Fruit fly (Drosophila melanogaster) whole organism, embryonic: ENCODE results near the gene CG31548.

ENCODE experiments used
- Ada2b ChIP-seq: fragments of 200-800 bp; sonication (Bioruptor generic); IDR thresholded peaks from 2 replicates; pipeline ENCODE4 v1.3.6; 2022; ENCODE audit warnings: missing biosample characterization, missing genetic modification characterization
- Awh ChIP-seq: fragments of 200-800 bp; sonication (Bioruptor generic); IDR thresholded peaks from 2 replicates; pipeline ENCODE4, ENCODE4 v1.3.6; 2022; ENCODE audit warnings: missing biosample characterization, missing genetic modification characterization
- Bdp1 ChIP-seq: fragments of 200-800 bp; sonication (Bioruptor generic); optimal IDR thresholded peaks from 3 replicates; lab custom pipeline; 2016; ENCODE audit warnings: missing biosample characterization, missing genetic modification characterization
- Bgb ChIP-seq: fragments of 200-800 bp; sonication (Bioruptor generic); IDR thresholded peaks from 2 replicates; pipeline ENCODE4 v1.3.6; 2022; ENCODE audit warnings: missing biosample characterization, missing genetic modification characterization; ENCODE audit not compliant: partially characterized antibody
- Bteb2 ChIP-seq: fragments of 200-800 bp; sonication (Bioruptor generic); optimal IDR thresholded peaks from 2 replicates; lab custom pipeline; 2016; ENCODE audit warnings: missing biosample characterization, missing genetic modification characterization
- C15 ChIP-seq: fragments of 200-800 bp; sonication (Bioruptor generic); IDR thresholded peaks from 3 replicates; pipeline ENCODE4 v1.3.6; 2022; ENCODE audit warnings: missing biosample characterization, missing genetic modification characterization
- CG10321 ChIP-seq: fragments of 200-800 bp; sonication (Bioruptor generic); IDR thresholded peaks from 2 replicates; pipeline ENCODE4 v1.3.6; 2022; ENCODE audit warnings: missing biosample characterization, missing genetic modification characterization
- CG10959 ChIP-seq: fragments of 200-800 bp; sonication (Bioruptor generic); IDR thresholded peaks from 2 replicates; pipeline ENCODE4 v1.3.6; 2022; ENCODE audit warnings: missing biosample characterization, missing genetic modification characterization
- CG11085 ChIP-seq: fragments of 200-800 bp; sonication (Bioruptor generic); IDR thresholded peaks from 2 replicates; pipeline ENCODE4 v1.3.6; 2022; ENCODE audit warnings: missing biosample characterization, missing genetic modification characterization
- CG11398 ChIP-seq: fragments of 200-800 bp; sonication (Bioruptor generic); optimal IDR thresholded peaks from 2 replicates; lab custom pipeline; 2016; ENCODE audit warnings: missing biosample characterization, missing genetic modification characterization
- CG12219 ChIP-seq: fragments of 200-800 bp; sonication (Bioruptor generic); optimal IDR thresholded peaks from 3 replicates; lab custom pipeline; 2018; ENCODE audit warnings: missing biosample characterization, mild to moderate bottlenecking, missing genetic modification characterization
- CG12299 ChIP-seq: fragments of 200-800 bp; sonication (Bioruptor generic); optimal IDR thresholded peaks from 2 replicates; lab custom pipeline; 2018; ENCODE audit warnings: missing biosample characterization, mild to moderate bottlenecking, missing genetic modification characterization
- CG14441 ChIP-seq: fragments of 200-800 bp; sonication (Bioruptor generic); IDR thresholded peaks from 2 replicates; pipeline ENCODE4 v1.3.6; 2022; ENCODE audit warnings: missing biosample characterization, missing genetic modification characterization
- CG16813 ChIP-seq: fragments of 200-800 bp; sonication (Bioruptor generic); IDR thresholded peaks from 3 replicates; pipeline ENCODE4 v1.3.6; 2022; ENCODE audit warnings: missing biosample characterization, missing genetic modification characterization; ENCODE audit not compliant: partially characterized antibody
- CG17912 ChIP-seq: fragments of 200-800 bp; sonication (Bioruptor generic); optimal IDR thresholded peaks from 2 replicates; lab custom pipeline; 2018; ENCODE audit warnings: missing biosample characterization, mild to moderate bottlenecking, missing genetic modification characterization
- CG4730 ChIP-seq: fragments of 200-800 bp; sonication (Bioruptor generic); IDR thresholded peaks from 2 replicates; pipeline ENCODE4 v1.3.6; 2022; ENCODE audit warnings: missing biosample characterization, missing genetic modification characterization
- CG5245 ChIP-seq: fragments of 200-800 bp; sonication (Bioruptor generic); optimal IDR thresholded peaks from 3 replicates; lab custom pipeline; 2016; ENCODE audit warnings: missing biosample characterization, missing genetic modification characterization
- CG8944 ChIP-seq: fragments of 200-800 bp; sonication (Bioruptor generic); optimal IDR thresholded peaks from 3 replicates; lab custom pipeline; 2016; ENCODE audit warnings: missing biosample characterization, missing genetic modification characterization
- CG9437 ChIP-seq: fragments of 200-800 bp; sonication (Bioruptor generic); optimal IDR thresholded peaks from 2 replicates; lab custom pipeline; 2018; ENCODE audit warnings: missing biosample characterization, mild to moderate bottlenecking, missing genetic modification characterization
- CG9609 ChIP-seq: fragments of 200-800 bp; sonication (Bioruptor generic); optimal IDR thresholded peaks from 3 replicates; lab custom pipeline; 2016; ENCODE audit warnings: missing biosample characterization, missing genetic modification characterization
- D19B ChIP-seq: fragments of 200-800 bp; sonication (Bioruptor generic); optimal IDR thresholded peaks from 2 replicates; lab custom pipeline; 2017; ENCODE audit warnings: missing biosample characterization, mild to moderate bottlenecking, missing genetic modification characterization
- Dad ChIP-seq: fragments of 200-800 bp; sonication (Bioruptor generic); optimal IDR thresholded peaks from 3 replicates; lab custom pipeline; 2016; ENCODE audit warnings: missing biosample characterization, missing genetic modification characterization
- Fer3 ChIP-seq: fragments of 200-800 bp; sonication (Bioruptor generic); optimal IDR thresholded peaks from 2 replicates; lab custom pipeline; 2018; ENCODE audit warnings: missing biosample characterization, mild to moderate bottlenecking, missing genetic modification characterization, moderate library complexity
- Gsc ChIP-seq: fragments of 200-800 bp; sonication (Bioruptor generic); IDR thresholded peaks from 2 replicates; pipeline ENCODE4 v1.3.6; 2022; ENCODE audit warnings: missing biosample characterization, missing genetic modification characterization
- Hand ChIP-seq: fragments of 200-800 bp; sonication (Bioruptor generic); optimal IDR thresholded peaks from 2 replicates; lab custom pipeline; 2017; ENCODE audit warnings: mild to moderate bottlenecking, missing biosample characterization, missing genetic modification reagents, missing genetic modification characterization
- NK7.1 ChIP-seq: fragments of 200-800 bp; sonication (Bioruptor generic); optimal IDR thresholded peaks from 3 replicates; lab custom pipeline; 2016; ENCODE audit warnings: missing biosample characterization, missing genetic modification characterization
- Spps ChIP-seq: fragments of 200-800 bp; sonication (Bioruptor generic); optimal IDR thresholded peaks from 2 replicates; lab custom pipeline; 2018; ENCODE audit warnings: missing biosample characterization, mild to moderate bottlenecking, missing genetic modification characterization
- Ssrp ChIP-seq: fragments of 200-800 bp; sonication (Bioruptor generic); optimal IDR thresholded peaks from 2 replicates; lab custom pipeline; 2018; ENCODE audit warnings: missing biosample characterization, mild to moderate bottlenecking, missing genetic modification characterization, moderate library complexity
- aop ChIP-seq: fragments of 200-800 bp; sonication (Bioruptor generic); IDR thresholded peaks from 2 replicates; pipeline ENCODE4 v1.3.6; 2022; ENCODE audit warnings: missing biosample characterization, missing genetic modification characterization
- ap ChIP-seq: fragments of 200-800 bp; sonication (Bioruptor generic); IDR thresholded peaks from 2 replicates; pipeline ENCODE4 v1.3.6; 2022; ENCODE audit warnings: missing biosample characterization, missing genetic modification characterization
- bigmax ChIP-seq: fragments of 200-800 bp; sonication (Bioruptor generic); optimal IDR thresholded peaks from 2 replicates; lab custom pipeline; 2018; ENCODE audit warnings: missing biosample characterization, mild to moderate bottlenecking, missing genetic modification characterization
- eve ChIP-seq, 2 experiments: fragments of >200 bp; optimal IDR thresholded peaks; 2 replicates each; lab custom pipeline; 2017; ENCODE audit warnings: missing biosample characterization in 2 of 2, missing genetic modification characterization in 2 of 2
- ham ChIP-seq: fragments of 200-800 bp; sonication (Bioruptor generic); IDR thresholded peaks from 2 replicates; pipeline ENCODE4 v1.3.6; 2022; ENCODE audit warnings: missing biosample characterization, missing genetic modification characterization
- hbn ChIP-seq: fragments of 200-800 bp; sonication (Bioruptor generic); IDR thresholded peaks from 2 replicates; pipeline ENCODE4 v1.3.6; 2022; ENCODE audit warnings: missing biosample characterization, missing genetic modification characterization; ENCODE audit not compliant: partially characterized antibody
- hth ChIP-seq: fragments of >200 bp; optimal IDR thresholded peaks from 2 replicates; lab custom pipeline; 2017; ENCODE audit warnings: inconsistent platforms
- ind ChIP-seq: fragments of 200-800 bp; sonication (Bioruptor generic); optimal IDR thresholded peaks from 3 replicates; lab custom pipeline; 2016; ENCODE audit warnings: missing biosample characterization, missing genetic modification characterization
- odd ChIP-seq: fragments of 200-800 bp; sonication (Bioruptor generic); optimal IDR thresholded peaks from 2 replicates; lab custom pipeline; 2017; ENCODE audit warnings: missing biosample characterization, mild to moderate bottlenecking, missing genetic modification characterization
- p53 ChIP-seq: fragments of 200-800 bp; sonication (Bioruptor generic); optimal IDR thresholded peaks from 2 replicates; lab custom pipeline; 2016; ENCODE audit warnings: missing biosample characterization, missing genetic modification characterization
- prd ChIP-seq, 3 experiments: fragments of >200 bp in 2 of 3; fragments of 200-800 bp in 1 of 3; sonication (Bioruptor generic) in 1 of 3; optimal IDR thresholded peaks in 2 of 3; IDR thresholded peaks in 1 of 3; 2 replicates in 2 of 3; 3 replicates in 1 of 3; pipeline versions ENCODE4 v1.3.6 to Lab custom; 2017 to 2022; ENCODE audit warnings: missing biosample characterization in 1 of 3, missing genetic modification characterization in 1 of 3
- psq ChIP-seq: fragments of 200-800 bp; sonication (Bioruptor generic); optimal IDR thresholded peaks from 2 replicates; lab custom pipeline; 2017; ENCODE audit warnings: missing biosample characterization, missing genetic modification characterization
- ro ChIP-seq: fragments of 200-800 bp; sonication (Bioruptor generic); IDR thresholded peaks from 2 replicates; pipeline ENCODE4 v1.3.6; 2022; ENCODE audit warnings: missing biosample characterization, missing genetic modification characterization
- sens ChIP-seq: fragments of 200-800 bp; sonication (Bioruptor generic); peaks from one replicate; lab custom pipeline; 2016; ENCODE audit warnings: missing biosample characterization, missing genetic modification characterization
- shn ChIP-seq: fragments of 200-800 bp; sonication (Bioruptor generic); optimal IDR thresholded peaks from 3 replicates; lab custom pipeline; 2016; ENCODE audit warnings: missing biosample characterization, missing genetic modification characterization
- sisA ChIP-seq: fragments of 200-800 bp; sonication (Bioruptor generic); IDR thresholded peaks from 2 replicates; pipeline ENCODE4 v1.3.6; 2022; ENCODE audit warnings: missing biosample characterization, missing genetic modification characterization
- slp2 ChIP-seq: fragments of 200-800 bp; sonication (Bioruptor generic); optimal IDR thresholded peaks from 2 replicates; lab custom pipeline; 2016; ENCODE audit warnings: missing biosample characterization, missing genetic modification characterization
- ssp ChIP-seq: fragments of 200-800 bp; sonication (Bioruptor generic); IDR thresholded peaks from 2 replicates; pipeline ENCODE4 v1.3.6; 2022; ENCODE audit warnings: missing biosample characterization, missing genetic modification characterization
- tio ChIP-seq: fragments of 200-800 bp; sonication (Bioruptor generic); optimal IDR thresholded peaks from 2 replicates; lab custom pipeline; 2017; ENCODE audit warnings: missing biosample characterization, missing genetic modification characterization, inconsistent platforms
- tup ChIP-seq: fragments of 200-800 bp; sonication (Bioruptor generic); optimal IDR thresholded peaks from 2 replicates; lab custom pipeline; 2016; ENCODE audit warnings: missing biosample characterization, mild to moderate bottlenecking, missing genetic modification characterization, moderate library complexity
- tx ChIP-seq: fragments of 200-800 bp; sonication (Bioruptor generic); optimal IDR thresholded peaks from 2 replicates; lab custom pipeline; 2016; ENCODE audit warnings: missing biosample characterization, missing genetic modification characterization
- vnd ChIP-seq: fragments of 200-800 bp; sonication (Bioruptor generic); IDR thresholded peaks from 3 replicates; pipeline ENCODE4 v1.3.6; 2022; ENCODE audit warnings: missing biosample characterization, missing genetic modification characterization; ENCODE audit not compliant: partially characterized antibody
- wdn ChIP-seq: fragments of 200-800 bp; sonication (Bioruptor generic); IDR thresholded peaks from 2 replicates; pipeline ENCODE4 v1.3.6; 2022; ENCODE audit warnings: missing biosample characterization, missing genetic modification characterization

The CG31548 gene

dm6 chr3R:5660198-5660893 lies 23.7 kb upstream of the CG31548 start, which contains the start of gene Wdr33 (continued):
- TF ChIP-seq psq, result no peak
- peak; percentile 0 for TF ChIP-seq Fer3 (tag; lab: Kevin White, UChicago)
- no peak for TF ChIP-seq Awh (GFP tag; lab: Robert Waterston, UW)
- no peak for TF ChIP-seq tio (GFP tag; lab: Kevin White, UChicago)
- peak; percentile 26; the same call in 1 of the 2 replicates for TF ChIP-seq CG14441 (GFP tag; lab: Robert Waterston, UW)
- no peak for TF ChIP-seq Dad (GFP tag; lab: Kevin White, UChicago)
- TF ChIP-seq aop (GFP tag; lab: Robert Waterston, UW), result no peak
- peak; percentile 15 for TF ChIP-seq Bteb2 (GFP tag; lab: Kevin White, UChicago)
- TF ChIP-seq tx, result no peak
- no peak for TF ChIP-seq Bdp1
- no peak for TF ChIP-seq Spps (tag; lab: Kevin White, UChicago)
- TF ChIP-seq Hand (GFP tag; lab: Kevin White, UChicago), result no peak
- TF ChIP-seq CG8944, result no peak
- TF ChIP-seq slp2 (GFP tag; lab: Kevin White, UChicago), result no peak
- no peak for TF ChIP-seq shn (GFP tag; lab: Kevin White, UChicago)
- no peak for TF ChIP-seq CG12299 (tag; lab: Kevin White, UChicago)
- TF ChIP-seq Ssrp (tag; lab: Kevin White, UChicago), result peak; percentile 54
- TF ChIP-seq sens (GFP tag; lab: Kevin White, UChicago), result peak; percentile 77
- peak; percentile 88 for TF ChIP-seq vnd (GFP tag; lab: Robert Waterston, UW)
- TF ChIP-seq sisA (GFP tag; lab: Robert Waterston, UW), result peak; percentile 25; the same call in 1 of the 2 replicates
- no peak for TF ChIP-seq wdn
- TF ChIP-seq CG9609 (GFP tag; lab: Kevin White, UChicago), result no peak
- TF ChIP-seq hth (lab: Kevin White, UChicago), result no peak
- no peak for TF ChIP-seq tup (GFP tag; lab: Kevin White, UChicago)
- no peak for TF ChIP-seq ro
- no peak for TF ChIP-seq CG12219 (GFP tag; lab: Kevin White, UChicago)
- no peak for TF ChIP-seq p53
- TF ChIP-seq CG10959 (GFP tag; lab: Robert Waterston, UW), result no peak
- TF ChIP-seq Bgb (GFP tag; lab: Robert Waterston, UW), result peak; percentile 83
- TF ChIP-seq ap, result no peak
- TF ChIP-seq odd, result no peak
- TF ChIP-seq CG5245 (GFP tag; lab: Kevin White, UChicago), result no peak
- TF ChIP-seq CG4730 (GFP tag; lab: Robert Waterston, UW), result no peak
- no peak for TF ChIP-seq NK7.1 (GFP tag; lab: Kevin White, UChicago)
- no peak for TF ChIP-seq bigmax (GFP tag; lab: Kevin White, UChicago)
- no peak for TF ChIP-seq ssp (GFP tag; lab: Robert Waterston, UW)
- TF ChIP-seq CG9437 (GFP tag; lab: Kevin White, UChicago), result peak; percentile 45
- peak; percentile 94 for TF ChIP-seq CG16813 (GFP tag; lab: Robert Waterston, UW)
- TF ChIP-seq ind (GFP tag; lab: Kevin White, UChicago), result peak; percentile 38
- no peak for TF ChIP-seq eve (GFP tag; optimal IDR thresholded peaks at IDR 0.05; lab: Kevin White, UChicago)
- no peak for TF ChIP-seq CG10321 (GFP tag; lab: Robert Waterston, UW)
- no peak for TF ChIP-seq Gsc (GFP tag; lab: Robert Waterston, UW)
- TF ChIP-seq D19B (GFP tag; lab: Kevin White, UChicago), result no peak
- no peak for TF ChIP-seq Ada2b (GFP tag; lab: Robert Waterston, UW)
- no peak for TF ChIP-seq CG11085 (GFP tag; lab: Robert Waterston, UW)
- no peak for TF ChIP-seq CG11398 (GFP tag; lab: Kevin White, UChicago)
- no peak for TF ChIP-seq C15
- peak; percentile 90 for TF ChIP-seq hbn (GFP tag; lab: Robert Waterston, UW)
- TF ChIP-seq CG17912, result no peak
- TF ChIP-seq prd (optimal IDR thresholded peaks at IDR 0.05; lab: Kevin White, UChicago), result no peak
- TF ChIP-seq prd (GFP tag; IDR thresholded peaks at IDR 0.05; lab: Robert Waterston, UW), result no peak; the same call in 2 of the 3 replicates
- no peak for TF ChIP-seq ham (GFP tag; lab: Robert Waterston, UW)
